Fruit fly (Drosophila melanogaster): Measurements from ENCODE around the gene CG15012.
A peak's percentile ranks its signal among the peaks of the same experiment; 100 is the strongest.

- TF ChIP-seq Ets98B (GFP tag; IDR thresholded peaks at IDR 0.05) (0 out of 2 replicates have a peak, but pooled peaks have one; percentile 18), CG12605 (GFP tag; IDR thresholded peaks at IDR 0.05) (no peak), EcR (GFP tag; optimal IDR thresholded peaks at IDR 0.05) (no peak), rn (GFP tag; IDR thresholded peaks at IDR 0.05) (no peak), CG8301 (tag; optimal IDR thresholded peaks at IDR 0.05) (no peak), Pif1B (GFP tag; optimal IDR thresholded peaks at IDR 0.05) (no peak), gl (tag; optimal IDR thresholded peaks at IDR 0.05) (no peak), fd96Ca (GFP tag; IDR thresholded peaks at IDR 0.05) (no peak), CG17806 (tag; optimal IDR thresholded peaks at IDR 0.05) (no peak), CG8159 (tag; optimal IDR thresholded peaks at IDR 0.05) (no peak), CG15710 (tag; optimal IDR thresholded peaks at IDR 0.05) (no peak), CG9948 (tag; optimal IDR thresholded peaks at IDR 0.05) (no peak), CG13204 (GFP tag; optimal IDR thresholded peaks at IDR 0.05) (no peak), CG32121 (GFP tag; IDR thresholded peaks at IDR 0.05) (no peak)
Measured at dm6 chr3L:4302088-4302487, 10.0 kb upstream of the CG15012 start.
